Worm (Caenorhabditis elegans) whole organism, L4/young adult: ENCODE measurements around the gene gcy-19.

Source experiments
- W03F9.2 ChIP-seq: fragments of 150-350 bp; optimal IDR thresholded peaks from 2 replicates; lab custom pipeline; 2014; ENCODE audit warnings: missing biosample characterization, missing genetic modification characterization
- him-1 ChIP-seq: sonication (generic microtip); optimal IDR thresholded peaks from 2 replicates; lab custom pipeline; 2016; ENCODE audit warnings: missing genotype, missing genetic modification reagents, missing genetic modification characterization, missing compliant biosample characterization

DNA sequence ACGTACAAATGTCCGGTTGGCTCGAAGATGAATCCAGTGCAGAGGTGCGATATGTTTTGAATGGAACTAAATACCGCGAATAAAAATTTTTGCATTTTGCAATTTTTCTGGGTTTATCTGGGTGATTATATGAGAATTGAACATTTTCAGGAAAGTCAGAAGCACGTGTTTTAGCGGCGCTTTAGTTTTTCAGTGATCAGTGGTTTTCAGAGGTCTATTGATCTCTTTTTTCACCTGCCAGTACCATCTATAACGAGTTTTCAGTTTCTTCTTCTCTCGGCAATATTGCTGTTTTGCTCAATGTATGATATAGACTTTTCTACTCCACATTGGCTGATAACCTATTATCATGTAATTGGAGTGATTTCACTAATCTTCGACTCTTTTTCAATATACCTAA lies 27.9 kb upstream of the gcy-19 start, which contains the start of gene sri-63:
- TF ChIP-seq him-1 (tag; lab: Kevin White, UChicago) = no peak
- TF ChIP-seq W03F9.2 (tag; lab: Kevin White, UChicago) = no peak
